Worm (Caenorhabditis elegans): ENCODE measurements around the gene F26D10.13.

F26D10.13 gene

DNA sequence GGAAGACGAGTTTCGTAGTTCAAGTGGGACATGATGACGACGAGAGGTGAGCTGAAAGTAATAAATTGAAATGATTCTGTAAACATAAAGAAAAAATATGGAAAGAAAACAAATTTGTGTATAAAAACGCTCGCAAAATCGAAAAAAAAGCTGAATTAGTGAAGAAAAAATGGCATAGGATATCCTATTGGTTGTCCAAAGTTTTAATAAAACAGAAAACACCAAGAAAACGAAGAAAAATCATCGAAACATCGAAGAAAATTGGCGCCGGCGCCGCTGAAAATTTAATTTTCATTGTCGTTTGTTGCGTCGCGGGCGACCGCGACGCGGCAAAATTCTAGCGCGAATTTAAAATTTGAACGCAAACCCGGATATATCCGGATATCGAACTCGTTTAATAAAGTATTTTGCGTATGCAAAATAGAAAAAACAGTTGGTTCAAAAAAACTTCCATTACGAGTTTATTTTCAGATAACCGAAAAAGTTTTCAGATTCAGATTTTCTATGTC lies 9.0 kb upstream of the F26D10.13 start, which contains the start of gene gln-5:
gln-5 (minus strand) TSS at position 51 of the 509 bp plus-strand sequence.
- TF ChIP-seq efl-1 (optimal IDR thresholded peaks at IDR 0.05) (peak in 1 of 2 experiments; percentile 29), efl-1 (GFP tag; optimal IDR thresholded peaks at IDR 0.05 in 1 of 2) (peak in 1 of 2 experiments; percentile 31), ama-1 (optimal IDR thresholded peaks at IDR 0.05) (no peak), aly-2 (tag; optimal IDR thresholded peaks at IDR 0.05) (no peak)

DNA sequence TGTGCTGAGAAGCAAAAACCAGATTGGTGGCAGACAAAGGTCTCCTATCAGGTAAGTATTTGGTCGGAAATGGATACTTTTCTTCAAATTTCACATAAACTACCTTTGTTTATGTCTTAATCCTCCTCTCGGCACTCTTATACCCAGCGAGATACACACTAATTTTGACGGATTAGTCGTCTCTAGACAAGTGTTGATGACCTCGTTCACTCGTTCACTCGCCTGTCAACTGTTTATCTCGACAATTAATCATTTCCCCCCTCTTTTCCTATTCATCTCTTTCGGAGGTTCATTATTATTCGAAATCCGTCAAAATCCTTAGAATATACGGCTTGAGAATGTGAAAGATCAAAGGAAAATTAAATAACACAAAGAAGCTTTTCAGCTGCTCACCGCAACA lies 5.1 kb upstream of the F26D10.13 start:
- TF ChIP-seq nhr-90 (tag; optimal IDR thresholded peaks at IDR 0.05; ENCODE audit: poor library complexity) (no peak), blmp-1 (tag; optimal IDR thresholded peaks at IDR 0.05) (peak; percentile 12), pax-3 (tag; optimal IDR thresholded peaks at IDR 0.05) (no peak), hpl-2 (GFP tag; optimal IDR thresholded peaks at IDR 0.05) (no peak)

ce11 chrIV:17269042-17269441 lies 4.4 kb upstream of the F26D10.13 start, which contains the start of gene atgp-1:
Gene atgp-1 (plus strand): TSS chrIV:17269342.
- TF ChIP-seq snu-23 (GFP tag; optimal IDR thresholded peaks at IDR 0.05), result no peak
- TF ChIP-seq nhr-85 (tag), result peak; percentile 63
- no peak for TF ChIP-seq pag-3 (tag; optimal IDR thresholded peaks at IDR 0.05; ENCODE audit: borderline replicate concordance, insufficient read depth)

DNA sequence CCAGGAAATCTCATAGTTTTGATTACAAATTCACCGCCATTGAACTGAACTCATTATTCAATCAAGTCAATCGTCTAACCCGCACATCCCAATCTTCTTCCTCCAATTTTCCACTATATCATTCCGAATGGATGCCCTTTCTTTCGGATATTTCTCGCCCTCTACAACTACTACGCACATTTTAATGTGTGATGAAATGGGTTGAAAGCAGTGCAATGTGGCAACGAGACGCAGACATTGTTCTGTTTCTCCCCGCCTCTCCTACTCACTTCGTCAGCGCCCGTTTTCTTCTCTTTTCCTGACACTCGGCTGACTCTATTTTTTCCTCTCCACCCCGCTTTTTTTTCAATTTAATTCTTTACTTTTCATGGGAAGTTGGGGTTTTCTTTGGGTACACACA lies 4.0 kb upstream of the F26D10.13 start:
- TF ChIP-seq nhr-47 (tag; optimal IDR thresholded peaks at IDR 0.05), result peak; percentile 38
- peak; percentile 1 for TF ChIP-seq nhr-20 (tag; optimal IDR thresholded peaks at IDR 0.05)
- peak in 1 of 3 experiments; percentile 34 for TF ChIP-seq dpl-1 (GFP tag; optimal IDR thresholded peaks at IDR 0.05)
- peak; percentile 10 for TF ChIP-seq dsc-1 (tag; optimal IDR thresholded peaks at IDR 0.05)
- peak; percentile 0 to 64 (median 11) for TF ChIP-seq ceh-82 (tag; optimal IDR thresholded peaks at IDR 0.05)
- peak; percentile 32 to 39 for TF ChIP-seq lin-35 (GFP tag; optimal IDR thresholded peaks at IDR 0.05)
- peak; percentile 82 for TF ChIP-seq mep-1 (tag; optimal IDR thresholded peaks at IDR 0.05)
- TF ChIP-seq fkh-4 (tag; optimal IDR thresholded peaks at IDR 0.05; ENCODE audit: borderline replicate concordance), result no peak
- TF ChIP-seq lsy-2 (tag; optimal IDR thresholded peaks at IDR 0.05), result peak in 1 of 2 experiments; percentile 64
- peak; percentile 56 for TF ChIP-seq blmp-1 (tag; optimal IDR thresholded peaks at IDR 0.05)
- no peak for TF ChIP-seq zag-1 (tag; optimal IDR thresholded peaks at IDR 0.05)
- TF ChIP-seq swsn-7 (tag; optimal IDR thresholded peaks at IDR 0.05), result peak; percentile 46
- peak; percentile 81 for TF ChIP-seq lin-14 (GFP tag; optimal IDR thresholded peaks at IDR 0.05)
- TF ChIP-seq nhr-11 (tag; optimal IDR thresholded peaks at IDR 0.05), result no peak
- TF ChIP-seq fos-1 (tag; optimal IDR thresholded peaks at IDR 0.05), result peak; percentile 5
- no peak for TF ChIP-seq C34B4.2 (tag; optimal IDR thresholded peaks at IDR 0.05)
- TF ChIP-seq F16B12.6 (tag; optimal IDR thresholded peaks at IDR 0.05), result peak; percentile 21
- TF ChIP-seq snpc-4 (tag; optimal IDR thresholded peaks at IDR 0.05), result no peak
- no peak for TF ChIP-seq lir-3 (tag; optimal IDR thresholded peaks at IDR 0.05; ENCODE audit: poor library complexity)
- TF ChIP-seq tbx-2 (tag; optimal IDR thresholded peaks at IDR 0.05), result peak; percentile 10
- peak; percentile 21 for TF ChIP-seq nhr-90 (tag; optimal IDR thresholded peaks at IDR 0.05; ENCODE audit: poor library complexity)
- TF ChIP-seq nhr-71 (tag; optimal IDR thresholded peaks at IDR 0.05), result peak; percentile 53
- TF ChIP-seq rnt-1 (tag; optimal IDR thresholded peaks at IDR 0.05), result peak; percentile 37
- TF ChIP-seq ceh-88 (GFP tag; IDR thresholded peaks at IDR 0.05), result no peak
- peak; percentile 47 to 71 for TF ChIP-seq efl-1 (optimal IDR thresholded peaks at IDR 0.05)
- peak; percentile 23 to 37 for TF ChIP-seq efl-1 (GFP tag; optimal IDR thresholded peaks at IDR 0.05 in 1 of 2)
- TF ChIP-seq xbp-1 (tag; optimal IDR thresholded peaks at IDR 0.05), result peak; percentile 10
- TF ChIP-seq C16A3.4 (tag; optimal IDR thresholded peaks at IDR 0.05), result no peak
- peak; percentile 63 for TF ChIP-seq skn-1 (tag; optimal IDR thresholded peaks at IDR 0.05)
- TF ChIP-seq snu-23 (GFP tag; optimal IDR thresholded peaks at IDR 0.05), result peak; percentile 64
